Fruit fly (Drosophila melanogaster): ENCODE results near the gene CG15456.
A peak's percentile ranks its signal among the peaks of the same experiment; 100 is the strongest.

CG15456 gene

dm6 chrX:20448828-20449427 lies 22.1 kb upstream of the CG15456 start, which contains the start of gene tbc:
TSS of gene tbc (plus strand) at chrX:20449331.
- TF ChIP-seq Oaz (GFP tag; IDR thresholded peaks at IDR 0.05) (no peak), Sry-β (GFP tag; optimal IDR thresholded peaks at IDR 0.05) (peak; percentile 77), CG11504 (tag; optimal IDR thresholded peaks at IDR 0.05) (peak; percentile 99), CG16779 (GFP tag; IDR thresholded peaks at IDR 0.05) (0 out of 2 replicates have a peak, but pooled peaks have one; percentile 22)

dm6 chrX:20447865-20448584 lies 21.2 kb upstream of the CG15456 start:
- TF ChIP-seq fd64A (GFP tag; optimal IDR thresholded peaks at IDR 0.05) (no peak), CG9437 (GFP tag; optimal IDR thresholded peaks at IDR 0.05) (no peak), lola (GFP tag; optimal IDR thresholded peaks at IDR 0.05) (no peak), Tbp (GFP tag; optimal IDR thresholded peaks at IDR 0.05) (no peak), Dip2 (GFP tag; IDR thresholded peaks at IDR 0.05) (no peak), CG15696 (tag; optimal IDR thresholded peaks at IDR 0.05) (no peak), slp2 (GFP tag; optimal IDR thresholded peaks at IDR 0.05) (no peak), grau (tag; optimal IDR thresholded peaks at IDR 0.05) (peak; percentile 31), CG10959 (GFP tag; IDR thresholded peaks at IDR 0.05) (no peak), CG10366 (GFP tag; IDR thresholded peaks at IDR 0.05) (no peak), CG9609 (GFP tag; optimal IDR thresholded peaks at IDR 0.05) (no peak), CG11398 (GFP tag; optimal IDR thresholded peaks at IDR 0.05) (no peak), NC2β (GFP tag; optimal IDR thresholded peaks at IDR 0.05) (no peak), CG15601 (tag; optimal IDR thresholded peaks at IDR 0.05) (no peak), unpg (GFP tag; optimal IDR thresholded peaks at IDR 0.05) (no peak), nom (GFP tag; optimal IDR thresholded peaks at IDR 0.05) (no peak), ems (GFP tag; optimal IDR thresholded peaks at IDR 0.05) (no peak), eyg (GFP tag; optimal IDR thresholded peaks at IDR 0.05) (no peak), Hr3 (GFP tag; optimal IDR thresholded peaks at IDR 0.05) (no peak), Oli (tag; optimal IDR thresholded peaks at IDR 0.05) (peak; percentile 20), CG31388 (GFP tag; optimal IDR thresholded peaks at IDR 0.05) (no peak), ap (GFP tag; IDR thresholded peaks at IDR 0.05) (no peak), crp (GFP tag; optimal IDR thresholded peaks at IDR 0.05) (no peak), CG13424 (tag; optimal IDR thresholded peaks at IDR 0.05) (peak; percentile 18), Xbp1 (GFP tag; optimal IDR thresholded peaks at IDR 0.05) (no peak), Adf1 (GFP tag; IDR thresholded peaks at IDR 0.05) (peak; percentile 16; the same call in 1 of the 2 replicates), Hand (GFP tag; optimal IDR thresholded peaks at IDR 0.05) (peak; percentile 49), CG6854 (GFP tag; optimal IDR thresholded peaks at IDR 0.05) (no peak), br (optimal IDR thresholded peaks at IDR 0.05) (no peak), Meics (GFP tag; optimal IDR thresholded peaks at IDR 0.05) (peak; percentile 48), exex (tag; optimal IDR thresholded peaks at IDR 0.05) (no peak), Stat92E (GFP tag; optimal IDR thresholded peaks at IDR 0.05) (no peak), CG5245 (GFP tag; optimal IDR thresholded peaks at IDR 0.05) (no peak), CG18619 (GFP tag; optimal IDR thresholded peaks at IDR 0.05) (peak; percentile 30), CG32767 (GFP tag; IDR thresholded peaks at IDR 0.05) (no peak), CG11560 (tag; IDR thresholded peaks at IDR 0.05) (no peak), CG16815 (GFP tag; optimal IDR thresholded peaks at IDR 0.05) (no peak), Antp (GFP tag; optimal IDR thresholded peaks at IDR 0.05) (no peak), CG12391 (tag; optimal IDR thresholded peaks at IDR 0.05) (no peak), CG16779 (GFP tag; IDR thresholded peaks at IDR 0.05) (no peak), Hey (tag; optimal IDR thresholded peaks at IDR 0.05) (no peak), dysf (GFP tag; IDR thresholded peaks at IDR 0.05) (0 out of 3 replicates have a peak, but pooled peaks have one; percentile 12), jigr1 (GFP tag; IDR thresholded peaks at IDR 0.05) (no peak), mld (GFP tag; IDR thresholded peaks at IDR 0.05; ENCODE audit: partially characterized antibody) (no peak)

Data from whole organism, embryonic.